Worm (Caenorhabditis elegans): ENCODE measurements around the gene C44E12.1.

DNA sequence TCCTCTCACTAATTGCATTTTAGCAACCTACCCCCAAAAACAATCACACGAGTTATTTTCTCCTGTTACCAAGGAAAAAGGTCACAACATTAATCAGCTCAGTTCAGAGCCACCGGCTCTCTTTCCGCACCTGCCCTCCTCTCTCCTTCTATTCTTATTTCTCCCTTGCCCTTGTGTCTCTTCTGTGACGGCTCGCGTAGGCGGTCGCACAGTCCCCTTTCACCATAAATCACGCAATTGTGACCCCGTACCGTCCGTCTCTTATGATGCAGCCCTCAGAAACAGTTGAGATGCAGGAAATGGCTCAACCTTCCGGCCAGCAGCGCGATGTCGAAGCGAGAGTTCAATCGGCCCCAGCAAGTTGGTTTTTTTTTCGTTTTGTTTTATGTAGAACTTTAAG, 34.1 kb upstream of the C44E12.1 start, which contains the start of gene sto-1:
- no peak for TF ChIP-seq him-1 (tag; optimal IDR thresholded peaks at IDR 0.05)
- TF ChIP-seq dao-5 (tag; optimal IDR thresholded peaks at IDR 0.05) = no peak

All from whole organism, L4/young adult.